Comparison of ENCODE assay signal across 6 fruit fly cellular contexts in the genomic region with DNA sequence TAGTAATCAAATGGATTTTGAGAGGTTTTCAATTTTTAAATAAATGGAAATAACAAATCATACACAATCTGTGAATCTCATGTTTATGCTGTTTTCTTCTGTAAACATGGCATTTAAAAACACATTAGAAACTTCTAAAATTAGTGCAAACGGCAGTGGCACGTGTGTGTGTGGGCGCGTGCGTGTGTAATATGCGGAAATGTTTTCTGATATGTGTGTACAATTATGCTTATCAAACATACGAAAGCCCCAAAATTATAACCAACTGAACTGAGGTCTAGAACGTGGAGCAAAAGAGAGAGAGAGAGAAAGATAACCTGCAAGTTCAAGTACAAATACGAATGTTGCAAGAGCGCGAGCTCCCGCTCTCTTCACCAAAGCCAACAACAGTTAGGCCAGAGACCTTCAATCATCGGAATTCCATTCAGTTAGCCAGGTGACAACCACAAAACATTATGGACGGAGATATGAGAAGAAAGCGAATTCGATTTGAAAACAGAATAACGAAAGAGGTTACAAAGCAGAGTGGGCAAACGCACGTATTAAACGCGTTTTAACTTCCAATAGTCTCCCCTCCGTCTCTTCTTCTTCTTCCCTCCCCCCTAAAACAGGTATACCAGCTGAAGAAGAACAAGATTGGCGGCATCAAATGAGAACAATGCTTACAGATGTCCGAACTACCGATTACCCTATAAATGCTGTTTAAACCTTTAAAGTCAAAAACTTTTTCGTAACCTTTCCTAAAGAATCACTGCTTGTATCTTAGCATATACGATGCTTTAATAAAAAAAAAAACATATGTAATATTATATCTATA.
TF ChIP-seq lines count a peak whose summit lies in the region.

No protein-coding gene starts in this region.

- TF ChIP-seq CTCF in whole organism, embryonic (GFP tag; optimal IDR thresholded peaks at IDR 0.05; lab: Kevin White, UChicago) = peak; percentile 64

TF ChIP-seq in whole organism, 6 proteins besides CTCF, POLR2A, EP300 and RAD21:
- TF ChIP-seq pan (optimal IDR thresholded peaks at IDR 0.05; lab: Kevin White, UChicago) (peak; percentile 95), EcR (GFP tag; optimal IDR thresholded peaks at IDR 0.05; lab: Kevin White, UChicago) (no peak)

TF ChIP-seq in whole organism, adult, 20 proteins besides CTCF, POLR2A, EP300 and RAD21 (continues in another document):
- no peak for TF ChIP-seq ovo (GFP tag; optimal IDR thresholded peaks at IDR 0.05; lab: Kevin White, UChicago)
- TF ChIP-seq CG14711 (tag; optimal IDR thresholded peaks at IDR 0.05; lab: Kevin White, UChicago) = peak; percentile 86
- no peak for TF ChIP-seq cic (GFP tag; optimal IDR thresholded peaks at IDR 0.05; lab: Kevin White, UChicago)
- peak; percentile 84 for TF ChIP-seq CG7101 (tag; optimal IDR thresholded peaks at IDR 0.05; lab: Kevin White, UChicago)
- TF ChIP-seq Hr96 (GFP tag; optimal IDR thresholded peaks at IDR 0.05; lab: Kevin White, UChicago) = no peak
- TF ChIP-seq CG7045 (GFP tag; optimal IDR thresholded peaks at IDR 0.05; lab: Kevin White, UChicago) = peak; percentile 45
- TF ChIP-seq Mnt (GFP tag; optimal IDR thresholded peaks at IDR 0.05; lab: Kevin White, UChicago) = no peak
- TF ChIP-seq cnc (optimal IDR thresholded peaks at IDR 0.05; lab: Kevin White, UChicago) = no peak
- TF ChIP-seq kay (GFP tag; lab: Kevin White, UChicago; ENCODE audit: borderline replicate concordance) = no peak
- TF ChIP-seq Crg-1 (GFP tag; optimal IDR thresholded peaks at IDR 0.05; lab: Kevin White, UChicago) = no peak
- TF ChIP-seq CG33017 (tag; optimal IDR thresholded peaks at IDR 0.05; lab: Kevin White, UChicago) = peak; percentile 36
- TF ChIP-seq Clk (GFP tag; optimal IDR thresholded peaks at IDR 0.05; lab: Kevin White, UChicago) = no peak
- peak; percentile 71 for TF ChIP-seq pad (GFP tag; optimal IDR thresholded peaks at IDR 0.05; lab: Kevin White, UChicago)
- TF ChIP-seq CG5204 (GFP tag; optimal IDR thresholded peaks at IDR 0.05; lab: Kevin White, UChicago) = no peak
- TF ChIP-seq CG11617 (GFP tag; optimal IDR thresholded peaks at IDR 0.05; lab: Kevin White, UChicago) = peak; percentile 18
- TF ChIP-seq toe (GFP tag; optimal IDR thresholded peaks at IDR 0.05; lab: Kevin White, UChicago) = no peak

TF ChIP-seq in whole organism, embryonic, 481 proteins besides CTCF, POLR2A, EP300 and RAD21 (continues in another document):
- TF ChIP-seq CG13624 (GFP tag; optimal IDR thresholded peaks at IDR 0.05; lab: Kevin White, UChicago) (peak; percentile 78), crol (GFP tag; IDR thresholded peaks at IDR 0.05; lab: Robert Waterston, UW) (peak; percentile 87), crp (GFP tag; optimal IDR thresholded peaks at IDR 0.05; lab: Kevin White, UChicago) (peak in 1 of 2 experiments; percentile 62), CG8290 (GFP tag; optimal IDR thresholded peaks at IDR 0.05; lab: Kevin White, UChicago) (peak; percentile 75), CG8290 (tag; optimal IDR thresholded peaks at IDR 0.05; lab: Kevin White, UChicago) (peak; percentile 78 to 92), Aef1 (GFP tag; IDR thresholded peaks at IDR 0.05; lab: Robert Waterston, UW) (peak; percentile 97), CG7839 (tag; optimal IDR thresholded peaks at IDR 0.05; lab: Kevin White, UChicago) (peak; percentile 98), CG14441 (GFP tag; IDR thresholded peaks at IDR 0.05; lab: Robert Waterston, UW) (peak; percentile 97), CG9876 (GFP tag; optimal IDR thresholded peaks at IDR 0.05; lab: Kevin White, UChicago) (peak; percentile 51), CG18764 (GFP tag; optimal IDR thresholded peaks at IDR 0.05; lab: Kevin White, UChicago) (peak; percentile 94), Poxn (GFP tag; IDR thresholded peaks at IDR 0.05; lab: Robert Waterston, UW) (peak; percentile 94), CG12391 (tag; optimal IDR thresholded peaks at IDR 0.05; lab: Kevin White, UChicago) (peak; percentile 97), nerfin-1 (tag; optimal IDR thresholded peaks at IDR 0.05; lab: Kevin White, UChicago) (peak; percentile 91), bowl (GFP tag; IDR thresholded peaks at IDR 0.05; lab: Robert Waterston, UW) (peak; percentile 92), hth (optimal IDR thresholded peaks at IDR 0.05; lab: Kevin White, UChicago) (no peak), ac (GFP tag; optimal IDR thresholded peaks at IDR 0.05; lab: Kevin White, UChicago) (peak; percentile 45)

TF ChIP-seq in whole organism, prepupa, 60 proteins besides CTCF, POLR2A, EP300 and RAD21 (continues in another document):
- TF ChIP-seq CG32006 (GFP tag; optimal IDR thresholded peaks at IDR 0.05; lab: Kevin White, UChicago) (peak; percentile 94), CG3032 (tag; optimal IDR thresholded peaks at IDR 0.05; lab: Kevin White, UChicago) (peak; percentile 87), CG9139 (GFP tag; optimal IDR thresholded peaks at IDR 0.05; lab: Kevin White, UChicago) (peak; percentile 54), Eip75B (GFP tag; optimal IDR thresholded peaks at IDR 0.05; lab: Kevin White, UChicago) (peak; percentile 86), CG31627 (GFP tag; optimal IDR thresholded peaks at IDR 0.05; lab: Kevin White, UChicago) (peak; percentile 94), CG6163 (GFP tag; IDR thresholded peaks at IDR 0.05; lab: Robert Waterston, UW) (peak; percentile 96), CG34406 (GFP tag; optimal IDR thresholded peaks at IDR 0.05; lab: Kevin White, UChicago) (peak; percentile 94), fd85E (GFP tag; optimal IDR thresholded peaks at IDR 0.05; lab: Kevin White, UChicago) (peak; percentile 61), Sox102F (GFP tag; optimal IDR thresholded peaks at IDR 0.05; lab: Kevin White, UChicago) (peak; percentile 96), esn (GFP tag; optimal IDR thresholded peaks at IDR 0.05; lab: Kevin White, UChicago) (peak; percentile 97), CG10669 (GFP tag; optimal IDR thresholded peaks at IDR 0.05; lab: Kevin White, UChicago) (peak; percentile 87), CG15336 (GFP tag; IDR thresholded peaks at IDR 0.05; lab: Robert Waterston, UW) (peak; percentile 95), CG11762 (GFP tag; optimal IDR thresholded peaks at IDR 0.05; lab: Kevin White, UChicago; ENCODE audit: insufficient read depth) (peak; percentile 85), Eip78C (GFP tag; lab: Kevin White, UChicago) (peak; percentile 98), CG6854 (GFP tag; optimal IDR thresholded peaks at IDR 0.05; lab: Kevin White, UChicago) (peak; percentile 93), CG8119 (GFP tag; IDR thresholded peaks at IDR 0.05; lab: Robert Waterston, UW) (peak; percentile 93)

TF ChIP-seq in whole organism, pupa, 21 proteins besides CTCF, POLR2A, EP300 and RAD21 (continues in another document):
- TF ChIP-seq Ets98B (GFP tag; IDR thresholded peaks at IDR 0.05; lab: Robert Waterston, UW) = peak; percentile 94
- peak; percentile 83 for TF ChIP-seq CG34367 (tag; optimal IDR thresholded peaks at IDR 0.05; lab: Kevin White, UChicago)
- peak; percentile 90 for TF ChIP-seq Pif1A (GFP tag; optimal IDR thresholded peaks at IDR 0.05; lab: Kevin White, UChicago)
- peak; percentile 70 for TF ChIP-seq D1 (tag; optimal IDR thresholded peaks at IDR 0.05; lab: Kevin White, UChicago)
- peak; percentile 93 for TF ChIP-seq Pif1B (GFP tag; optimal IDR thresholded peaks at IDR 0.05; lab: Kevin White, UChicago)
- TF ChIP-seq fd96Ca (GFP tag; IDR thresholded peaks at IDR 0.05; lab: Robert Waterston, UW) = peak; percentile 79; the same call in 2 of the 3 replicates
- peak; percentile 95 for TF ChIP-seq CG8301 (tag; optimal IDR thresholded peaks at IDR 0.05; lab: Kevin White, UChicago)
- TF ChIP-seq CG32121 (GFP tag; IDR thresholded peaks at IDR 0.05; lab: Robert Waterston, UW) = peak; percentile 90
- TF ChIP-seq CG4496 (GFP tag; IDR thresholded peaks at IDR 0.05; lab: Robert Waterston, UW) = peak; percentile 96
- peak; percentile 45; the same call in 1 of the 2 replicates for TF ChIP-seq CG10348 (GFP tag; IDR thresholded peaks at IDR 0.05; lab: Robert Waterston, UW)
- TF ChIP-seq CG12605 (GFP tag; IDR thresholded peaks at IDR 0.05; lab: Robert Waterston, UW) = peak; percentile 91
- peak; percentile 87 for TF ChIP-seq CG8159 (tag; optimal IDR thresholded peaks at IDR 0.05; lab: Kevin White, UChicago)
- peak; percentile 95 for TF ChIP-seq Snoo (tag; optimal IDR thresholded peaks at IDR 0.05; lab: Kevin White, UChicago)
- TF ChIP-seq EcR (GFP tag; optimal IDR thresholded peaks at IDR 0.05; lab: Kevin White, UChicago) = no peak
- TF ChIP-seq CG9948 (tag; optimal IDR thresholded peaks at IDR 0.05; lab: Kevin White, UChicago) = peak; percentile 88
- TF ChIP-seq gl (tag; optimal IDR thresholded peaks at IDR 0.05; lab: Kevin White, UChicago) = peak; percentile 71
- peak; percentile 79 for TF ChIP-seq rn (GFP tag; IDR thresholded peaks at IDR 0.05; lab: Robert Waterston, UW)
- peak; percentile 74 for TF ChIP-seq CG13204 (GFP tag; optimal IDR thresholded peaks at IDR 0.05; lab: Kevin White, UChicago)

TF ChIP-seq in whole organism, wandering third instar larva, 38 proteins besides CTCF, POLR2A, EP300 and RAD21 (continues in another document):
- TF ChIP-seq Dif (GFP tag; optimal IDR thresholded peaks at IDR 0.05; lab: Kevin White, UChicago; ENCODE audit: partially characterized antibody) (peak; percentile 25), dl (GFP tag; optimal IDR thresholded peaks at IDR 0.05; lab: Kevin White, UChicago; ENCODE audit: insufficient read depth in 1 of 2, partially characterized antibody in 2 of 2) (no peak), woc (GFP tag; optimal IDR thresholded peaks at IDR 0.05; lab: Kevin White, UChicago) (peak; percentile 92), N (GFP tag; optimal IDR thresholded peaks at IDR 0.05; lab: Kevin White, UChicago) (no peak), CrebA (GFP tag; optimal IDR thresholded peaks at IDR 0.05; lab: Kevin White, UChicago; ENCODE audit: borderline replicate concordance) (no peak), tai (GFP tag; optimal IDR thresholded peaks at IDR 0.05; lab: Kevin White, UChicago) (no peak), Hnf4 (GFP tag; optimal IDR thresholded peaks at IDR 0.05; lab: Kevin White, UChicago) (peak; percentile 92), CG32264 (GFP tag; optimal IDR thresholded peaks at IDR 0.05; lab: Kevin White, UChicago) (peak; percentile 90), sage (GFP tag; optimal IDR thresholded peaks at IDR 0.05; lab: Kevin White, UChicago) (peak; percentile 95), Abd-B (GFP tag; optimal IDR thresholded peaks at IDR 0.05; lab: Kevin White, UChicago) (no peak), psq (GFP tag; optimal IDR thresholded peaks at IDR 0.05; lab: Kevin White, UChicago) (peak; percentile 97), sv (GFP tag; optimal IDR thresholded peaks at IDR 0.05; lab: Kevin White, UChicago) (peak; percentile 91), ey (GFP tag; optimal IDR thresholded peaks at IDR 0.05; lab: Kevin White, UChicago) (peak; percentile 94), dsf (GFP tag; optimal IDR thresholded peaks at IDR 0.05; lab: Kevin White, UChicago; ENCODE audit: borderline replicate concordance) (peak; percentile 83), pan (optimal IDR thresholded peaks at IDR 0.05; lab: Kevin White, UChicago) (no peak), Dfd (GFP tag; optimal IDR thresholded peaks at IDR 0.05; lab: Kevin White, UChicago) (no peak), usp (GFP tag; optimal IDR thresholded peaks at IDR 0.05; lab: Kevin White, UChicago) (no peak), foxo (GFP tag; optimal IDR thresholded peaks at IDR 0.05; lab: Kevin White, UChicago) (peak; percentile 77 to 97), Jra (GFP tag; optimal IDR thresholded peaks at IDR 0.05; lab: Kevin White, UChicago) (peak; percentile 68)
